Worm (Caenorhabditis elegans) whole organism, early embryonic: ENCODE measurements around the gene rpl-22.

Experiments
- B0310.2 ChIP-seq: sonication (generic microtip); optimal IDR thresholded peaks from 2 replicates; lab custom pipeline; 2016; ENCODE audit warnings: mild to moderate bottlenecking, missing genetic modification characterization, missing compliant biosample characterization
- F13C5.2 ChIP-seq: sonication (generic microtip); optimal IDR thresholded peaks from 2 replicates; lab custom pipeline; 2017; ENCODE audit warnings: mild to moderate bottlenecking, missing genetic modification characterization, inconsistent platforms, missing compliant biosample characterization
- aly-1 ChIP-seq: sonication (generic microtip); optimal IDR thresholded peaks from 2 replicates; lab custom pipeline; 2016; ENCODE audit warnings: missing genetic modification characterization, missing compliant biosample characterization
- ama-1 ChIP-seq: fragments of 150-350 bp; optimal IDR thresholded peaks from 2 replicates; lab custom pipeline; 2014
- ceh-13 ChIP-seq: fragments of 200-800 bp; sonication (Bioruptor generic); optimal IDR thresholded peaks from 2 replicates; lab custom pipeline; 2018; ENCODE audit warnings: mild to moderate bottlenecking, missing genetic modification characterization, missing compliant biosample characterization
- ceh-36 ChIP-seq: sonication (generic microtip); optimal IDR thresholded peaks from 2 replicates; lab custom pipeline; 2016; ENCODE audit warnings: missing genetic modification characterization, inconsistent platforms, missing compliant biosample characterization
- ets-7 ChIP-seq: sonication (generic microtip); optimal IDR thresholded peaks from 2 replicates; lab custom pipeline; 2016; ENCODE audit warnings: missing genotype, missing genetic modification characterization, missing compliant biosample characterization
- flt-1 ChIP-seq: fragments of 200-800 bp; sonication (Bioruptor generic); IDR thresholded peaks from 2 replicates; pipeline ENCODE4 v1.3.6; 2022; ENCODE audit warnings: missing genetic modification characterization, missing compliant biosample characterization
- hmbx-1 ChIP-seq: sonication (generic microtip); optimal IDR thresholded peaks from 2 replicates; lab custom pipeline; 2016; ENCODE audit warnings: mild to moderate bottlenecking, missing genetic modification characterization, missing compliant biosample characterization
- hmg-4 ChIP-seq: fragments of 200-800 bp; sonication (Bioruptor generic); optimal IDR thresholded peaks from 2 replicates; lab custom pipeline; 2018; ENCODE audit warnings: mild to moderate bottlenecking, missing genetic modification characterization, missing compliant biosample characterization
- hnd-1 ChIP-seq: sonication (generic microtip); optimal IDR thresholded peaks from 2 replicates; lab custom pipeline; 2016; ENCODE audit warnings: missing genetic modification characterization, missing compliant biosample characterization
- pes-1 ChIP-seq: fragments of 200-800 bp; sonication (Bioruptor generic); IDR thresholded peaks from 2 replicates; pipeline ENCODE4 v1.3.6; 2022; ENCODE audit warnings: missing genetic modification reagents, missing genetic modification characterization, missing compliant biosample characterization
- scrt-1 ChIP-seq: fragments of 200-800 bp; sonication (Bioruptor generic); IDR thresholded peaks from 2 replicates; pipeline ENCODE4 v1.3.6; 2022; ENCODE audit warnings: missing genetic modification characterization, missing compliant biosample characterization
- sea-1 ChIP-seq: fragments of 200-800 bp; sonication (Bioruptor generic); conservative IDR thresholded peaks from 2 replicates; pipeline ENCODE4 v1.3.6; 2022; ENCODE audit warnings: missing genetic modification characterization, missing compliant biosample characterization
- tbx-11 ChIP-seq: fragments of 200-800 bp; sonication (Bioruptor generic); IDR thresholded peaks from 2 replicates; pipeline ENCODE4 v1.3.6; 2022; ENCODE audit warnings: missing genetic modification characterization, missing compliant biosample characterization
- tbx-37 ChIP-seq: fragments of 200-800 bp; sonication (Bioruptor generic); conservative IDR thresholded peaks from 2 replicates; pipeline ENCODE4 v1.3.6; 2022; ENCODE audit warnings: missing genetic modification reagents, missing genetic modification characterization, missing compliant biosample characterization
- tra-4 ChIP-seq: sonication (generic microtip); optimal IDR thresholded peaks from 2 replicates; lab custom pipeline; 2017; ENCODE audit warnings: missing genetic modification characterization, missing compliant biosample characterization

The rpl-22 gene

DNA sequence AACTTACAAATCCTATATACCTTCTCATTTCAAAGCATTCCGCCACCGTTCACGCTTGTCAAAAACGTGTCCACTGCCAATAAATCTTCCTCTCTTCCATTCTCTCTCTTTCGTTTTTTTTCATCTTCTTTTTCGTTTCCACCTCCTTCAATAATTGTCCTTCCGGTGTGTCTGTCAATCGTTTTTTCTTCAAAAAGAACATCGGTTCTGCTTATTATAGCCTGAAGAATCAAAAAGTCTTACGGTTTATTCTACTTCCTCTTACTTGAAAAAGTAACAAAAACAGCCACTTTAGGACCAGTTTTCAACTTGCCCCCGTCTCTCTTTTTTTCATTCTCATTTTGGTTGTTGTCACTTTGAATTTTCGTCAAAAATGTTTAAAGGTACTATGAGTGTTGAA, 6.2 kb upstream of the rpl-22 start:
- TF ChIP-seq tbx-11 (GFP tag; lab: Robert Waterston, UW) (no peak), flt-1 (no peak), F13C5.2 (no peak), scrt-1 (GFP tag; lab: Robert Waterston, UW) (no peak), hmbx-1 (tag; lab: Kevin White, UChicago) (no peak), B0310.2 (tag; lab: Kevin White, UChicago) (no peak), hnd-1 (tag; lab: Kevin White, UChicago) (no peak), aly-1 (no peak), hmg-4 (GFP tag; lab: Kevin White, UChicago) (no peak), pes-1 (no peak)

DNA sequence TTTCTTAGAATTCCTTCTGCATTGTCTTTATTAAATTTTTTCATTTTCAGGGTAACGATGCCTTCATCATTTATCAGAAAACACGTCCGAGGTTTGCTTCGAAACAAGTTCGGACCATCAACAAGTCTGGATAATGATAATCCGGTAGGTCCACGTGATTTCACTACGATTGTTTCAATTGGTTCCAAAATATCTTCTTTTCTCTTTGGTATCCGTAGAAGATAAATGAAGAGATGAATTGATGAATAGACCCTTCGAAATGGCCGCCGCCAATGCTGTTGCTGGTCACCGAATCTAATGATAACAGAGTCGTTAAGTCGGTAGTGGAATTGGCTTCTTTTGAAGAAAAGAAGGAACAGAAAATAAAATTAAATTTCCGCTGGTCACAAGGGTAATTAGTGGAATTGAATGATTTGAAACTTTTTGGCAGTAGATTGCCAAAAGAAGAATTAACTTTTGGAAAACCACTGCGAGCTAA, 5.5 kb upstream of the rpl-22 start, which contains the start of gene F33G12.6:
F33G12.6 (plus strand) TSS at position 51 of the 478 bp plus-strand sequence.
- TF ChIP-seq aly-1 = no peak
- TF ChIP-seq ets-7 (tag; lab: Kevin White, UChicago) = no peak
- no peak for TF ChIP-seq flt-1
- TF ChIP-seq B0310.2 (tag; lab: Kevin White, UChicago) = no peak
- TF ChIP-seq tra-4 = no peak
- TF ChIP-seq scrt-1 (GFP tag; lab: Robert Waterston, UW) = no peak
- TF ChIP-seq hnd-1 (tag; lab: Kevin White, UChicago) = no peak
- TF ChIP-seq tbx-37 (GFP tag; lab: Robert Waterston, UW) = no peak
- TF ChIP-seq sea-1 = no peak
- no peak for TF ChIP-seq ceh-13 (GFP tag; lab: Kevin White, UChicago)
- TF ChIP-seq pes-1 = no peak
- TF ChIP-seq F13C5.2 = no peak
- no peak for TF ChIP-seq hmg-4 (GFP tag; lab: Kevin White, UChicago)
- no peak for TF ChIP-seq ceh-36
- no peak for TF ChIP-seq ama-1 (lab: Kevin White, UChicago)
- no peak for TF ChIP-seq tbx-11 (GFP tag; lab: Robert Waterston, UW)
- no peak for TF ChIP-seq hmbx-1 (tag; lab: Kevin White, UChicago)

DNA sequence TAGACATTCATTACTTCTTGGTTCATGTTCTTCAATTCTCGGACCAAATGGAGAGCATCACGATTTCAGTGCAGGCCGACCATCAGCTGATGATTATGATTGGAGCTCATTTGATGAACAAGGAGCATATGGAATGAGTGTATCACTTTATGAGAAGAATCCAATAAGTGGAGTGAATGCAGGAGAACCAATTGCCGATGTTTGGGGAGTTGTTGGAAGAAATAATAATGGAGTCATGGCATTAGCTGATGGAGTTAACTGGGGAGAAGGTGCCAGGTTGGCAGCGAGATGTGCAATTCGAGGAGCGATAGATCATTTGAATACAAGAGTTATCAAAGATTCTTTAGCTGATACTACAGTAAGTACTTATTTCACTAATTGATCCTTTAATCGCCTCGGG, 4.6 kb upstream of the rpl-22 start:
- TF ChIP-seq ets-7 (tag; lab: Kevin White, UChicago) = no peak
- no peak for TF ChIP-seq ceh-36
- TF ChIP-seq pes-1 = no peak
- no peak for TF ChIP-seq sea-1
- TF ChIP-seq hmbx-1 (tag; lab: Kevin White, UChicago) = no peak

DNA sequence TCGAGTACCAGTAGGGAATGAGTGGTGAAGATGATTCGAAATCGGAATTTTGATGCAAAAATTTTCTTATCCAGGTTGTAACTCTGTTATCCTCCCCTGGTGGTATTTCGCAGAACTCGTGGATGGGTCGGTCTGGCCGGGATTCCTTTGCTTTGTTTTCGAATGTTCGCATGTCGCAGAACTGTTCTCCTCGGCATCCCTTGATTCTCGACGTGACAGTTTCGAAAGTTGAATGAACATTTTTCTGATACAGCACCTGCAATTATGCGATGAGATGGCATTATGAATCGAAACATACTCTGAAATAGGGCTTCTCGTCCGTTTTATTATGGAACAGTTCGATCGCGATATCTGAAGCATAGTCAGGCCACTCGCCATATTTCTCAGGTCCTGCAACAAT, 838 bp downstream of the rpl-22 start:
- TF ChIP-seq scrt-1 (GFP tag; lab: Robert Waterston, UW) = no peak
- no peak for TF ChIP-seq hmg-4 (GFP tag; lab: Kevin White, UChicago)
- TF ChIP-seq hnd-1 (tag; lab: Kevin White, UChicago) = no peak
- TF ChIP-seq flt-1 = no peak
- no peak for TF ChIP-seq tbx-11 (GFP tag; lab: Robert Waterston, UW)
- TF ChIP-seq B0310.2 (tag; lab: Kevin White, UChicago) = no peak
- no peak for TF ChIP-seq tbx-37 (GFP tag; lab: Robert Waterston, UW)
- TF ChIP-seq ets-7 (tag; lab: Kevin White, UChicago) = no peak

DNA sequence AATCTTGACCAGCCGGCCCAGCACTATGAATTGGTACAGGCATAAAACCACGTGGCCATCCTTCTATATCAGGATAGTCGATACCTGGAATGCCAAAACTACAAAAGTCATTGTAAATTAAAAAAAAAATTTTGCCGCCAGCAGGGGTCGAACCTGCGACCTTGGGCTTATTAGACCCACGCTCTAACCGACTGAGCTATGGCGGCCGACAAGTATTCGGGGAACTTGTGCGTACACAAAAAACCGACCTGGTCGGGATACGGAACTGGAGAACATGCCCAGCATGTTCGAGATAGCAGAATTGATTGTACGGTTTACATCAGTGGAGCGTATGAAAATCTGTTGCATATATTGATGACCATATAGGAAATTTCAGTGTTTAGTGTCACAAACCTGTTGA, 1.9 kb downstream of the rpl-22 start:
- TF ChIP-seq hmbx-1 (tag; lab: Kevin White, UChicago) (no peak), hnd-1 (tag; lab: Kevin White, UChicago) (no peak), ceh-36 (peak; percentile 54), aly-1 (no peak), scrt-1 (GFP tag; lab: Robert Waterston, UW) (peak; percentile 72), ceh-13 (GFP tag; lab: Kevin White, UChicago) (peak; percentile 53), tra-4 (no peak), tbx-37 (GFP tag; lab: Robert Waterston, UW) (no peak; the same call in 1 of the 2 replicates), ets-7 (tag; lab: Kevin White, UChicago) (no peak), B0310.2 (tag; lab: Kevin White, UChicago) (peak; percentile 24), tbx-11 (GFP tag; lab: Robert Waterston, UW) (0 out of 2 replicates have a peak, but pooled peaks have one; percentile 28), ama-1 (lab: Kevin White, UChicago) (no peak), pes-1 (peak; percentile 86), hmg-4 (GFP tag; lab: Kevin White, UChicago) (peak; percentile 51), F13C5.2 (no peak), flt-1 (peak; percentile 72), sea-1 (0 out of 2 replicates have a peak, but pooled peaks have one; percentile 63)

DNA sequence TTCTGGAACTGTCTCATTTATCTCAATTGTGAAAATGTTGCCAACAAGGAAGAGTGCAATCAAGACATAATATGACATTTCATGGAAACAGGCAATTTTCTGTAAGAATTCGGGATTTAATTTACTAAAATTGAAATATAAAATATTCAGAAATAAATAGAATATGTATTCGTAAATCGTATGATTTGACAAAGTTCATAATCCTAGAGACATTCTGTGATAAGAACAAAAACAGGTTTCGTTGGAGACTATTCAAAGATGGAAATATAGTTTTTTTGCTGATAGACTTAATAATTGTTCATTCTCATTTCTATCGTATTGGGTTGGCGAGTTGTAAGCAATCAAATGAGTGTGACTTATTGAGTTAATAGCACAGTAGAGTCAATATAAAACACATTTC, 2.6 kb downstream of the rpl-22 start, which contains the start of gene C27A2.12:
C27A2.12 (minus strand) TSS at position 101 of the 400 bp plus-strand sequence.
- TF ChIP-seq tra-4 = no peak
- no peak for TF ChIP-seq flt-1
- no peak for TF ChIP-seq ama-1 (lab: Kevin White, UChicago)
- TF ChIP-seq sea-1 = no peak
- TF ChIP-seq tbx-37 (GFP tag; lab: Robert Waterston, UW) = no peak
- no peak for TF ChIP-seq ceh-36
- no peak for TF ChIP-seq ceh-13 (GFP tag; lab: Kevin White, UChicago)
- TF ChIP-seq aly-1 = no peak
- TF ChIP-seq ets-7 (tag; lab: Kevin White, UChicago) = no peak
- no peak for TF ChIP-seq hnd-1 (tag; lab: Kevin White, UChicago)
- no peak for TF ChIP-seq F13C5.2
- TF ChIP-seq scrt-1 (GFP tag; lab: Robert Waterston, UW) = no peak
- no peak for TF ChIP-seq B0310.2 (tag; lab: Kevin White, UChicago)
- no peak for TF ChIP-seq tbx-11 (GFP tag; lab: Robert Waterston, UW)
- TF ChIP-seq hmbx-1 (tag; lab: Kevin White, UChicago) = no peak
- TF ChIP-seq hmg-4 (GFP tag; lab: Kevin White, UChicago) = no peak
- no peak for TF ChIP-seq pes-1

DNA sequence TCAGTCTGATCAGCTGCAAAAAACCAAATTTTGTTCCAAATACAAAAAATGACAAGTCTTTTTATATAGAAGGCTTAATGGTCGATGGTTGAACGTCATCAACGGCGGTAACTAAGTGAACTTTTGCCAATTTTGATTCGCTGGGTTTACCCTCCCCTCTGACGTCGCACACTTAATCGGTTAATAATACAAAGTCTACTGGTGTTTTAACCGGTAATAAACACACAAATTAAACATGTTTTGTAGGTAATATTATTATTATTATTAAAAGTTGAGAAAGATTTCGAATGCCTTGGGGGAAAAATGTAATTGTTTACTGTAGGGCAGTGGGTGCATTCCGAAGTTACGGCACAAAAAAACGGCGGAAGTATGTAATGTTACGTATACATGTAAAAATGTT, 5.3 kb downstream of the rpl-22 start, which contains the start of gene pho-12:
pho-12 (minus strand) TSS at position 101 of the 400 bp plus-strand sequence.
- TF ChIP-seq tra-4 (no peak), hmg-4 (GFP tag; lab: Kevin White, UChicago) (no peak), sea-1 (no peak), tbx-11 (GFP tag; lab: Robert Waterston, UW) (no peak), ets-7 (tag; lab: Kevin White, UChicago) (no peak), aly-1 (no peak), scrt-1 (GFP tag; lab: Robert Waterston, UW) (no peak), flt-1 (no peak)
